Fruit fly (Drosophila melanogaster) whole organism, embryonic: ENCODE results near the gene CG9903.

Source experiments
- B-H1 ChIP-seq: fragments of 200-800 bp; sonication (Bioruptor generic); IDR thresholded peaks from 3 replicates; pipeline ENCODE4 v1.3.6; 2022; ENCODE audit warnings: missing biosample characterization, missing genetic modification characterization
- Bteb2 ChIP-seq: fragments of 200-800 bp; sonication (Bioruptor generic); optimal IDR thresholded peaks from 2 replicates; lab custom pipeline; 2016; ENCODE audit warnings: missing biosample characterization, missing genetic modification characterization
- CG10147 ChIP-seq: fragments of 200-800 bp; sonication (Bioruptor generic); optimal IDR thresholded peaks from 2 replicates; lab custom pipeline; 2019; ENCODE audit warnings: missing biosample characterization, mild to moderate bottlenecking, missing genetic modification characterization, moderate library complexity
- CG11085 ChIP-seq: fragments of 200-800 bp; sonication (Bioruptor generic); IDR thresholded peaks from 2 replicates; pipeline ENCODE4 v1.3.6; 2022; ENCODE audit warnings: missing biosample characterization, missing genetic modification characterization
- CG12744 ChIP-seq: fragments of 200-800 bp; sonication (Bioruptor generic); optimal IDR thresholded peaks from 2 replicates; lab custom pipeline; 2016; ENCODE audit warnings: missing biosample characterization, missing genetic modification characterization
- CG15269 ChIP-seq: fragments of 200-800 bp; sonication (Bioruptor generic); optimal IDR thresholded peaks from 2 replicates; lab custom pipeline; 2018; ENCODE audit warnings: missing biosample characterization, mild to moderate bottlenecking, missing genetic modification characterization, moderate library complexity
- CG15514 ChIP-seq: fragments of 200-800 bp; sonication (Bioruptor generic); optimal IDR thresholded peaks from 3 replicates; lab custom pipeline; 2017; ENCODE audit warnings: missing biosample characterization, missing genetic modification characterization, mild to moderate bottlenecking, moderate library complexity, missing genetic modification reagents
- CG16779 ChIP-seq: fragments of 200-800 bp; sonication (Bioruptor generic); IDR thresholded peaks from 2 replicates; pipeline ENCODE4 v1.3.6; 2022; ENCODE audit warnings: missing biosample characterization, missing genetic modification characterization
- CG17361 ChIP-seq: fragments of 200-800 bp; sonication (Bioruptor generic); IDR thresholded peaks from 3 replicates; pipeline ENCODE4 v1.3.6; 2022; ENCODE audit warnings: missing biosample characterization, missing genetic modification characterization
- CG18262 ChIP-seq: fragments of 200-800 bp; optimal IDR thresholded peaks from 3 replicates; lab custom pipeline; 2019; ENCODE audit warnings: missing biosample characterization, mild to moderate bottlenecking, missing genetic modification characterization, moderate library complexity
- CG18476 ChIP-seq: fragments of 200-800 bp; sonication (Bioruptor generic); optimal IDR thresholded peaks from 2 replicates; lab custom pipeline; 2016; ENCODE audit warnings: missing biosample characterization, mild to moderate bottlenecking, missing genetic modification characterization
- CG2116 ChIP-seq: fragments of 200-800 bp; sonication (Bioruptor generic); optimal IDR thresholded peaks from 3 replicates; lab custom pipeline; 2018; ENCODE audit warnings: missing biosample characterization, mild to moderate bottlenecking, missing genetic modification characterization
- CG31224 ChIP-seq: fragments of 200-800 bp; sonication (Bioruptor generic); IDR thresholded peaks from 2 replicates; pipeline ENCODE4 v1.3.6; 2022; ENCODE audit warnings: missing biosample characterization, missing genetic modification characterization
- CG34376 ChIP-seq: fragments of 200-800 bp; sonication (Bioruptor generic); optimal IDR thresholded peaks from 2 replicates; lab custom pipeline; 2018; ENCODE audit warnings: missing biosample characterization, mild to moderate bottlenecking, missing genetic modification characterization
- CG3847 ChIP-seq: fragments of 200-800 bp; sonication (Bioruptor generic); IDR thresholded peaks from 2 replicates; pipeline ENCODE4 v1.3.6; 2022; ENCODE audit warnings: missing biosample characterization, missing genetic modification characterization
- CG4854 ChIP-seq: fragments of 200-800 bp; sonication (Bioruptor generic); optimal IDR thresholded peaks from 2 replicates; lab custom pipeline; 2016; ENCODE audit warnings: missing biosample characterization, missing genetic modification characterization, inconsistent platforms
- CG8924 ChIP-seq: fragments of 200-800 bp; optimal IDR thresholded peaks from 3 replicates; lab custom pipeline; 2019; ENCODE audit warnings: missing biosample characterization, mild to moderate bottlenecking, missing genetic modification characterization, moderate library complexity
- CG9876 ChIP-seq: fragments of 200-800 bp; sonication (Bioruptor generic); optimal IDR thresholded peaks from 2 replicates; lab custom pipeline; 2016; ENCODE audit warnings: missing biosample characterization, missing genetic modification characterization
- CG9932 ChIP-seq: fragments of 200-800 bp; sonication (Bioruptor generic); IDR thresholded peaks from 2 replicates; pipeline ENCODE4 v1.3.6; 2022; ENCODE audit warnings: missing biosample characterization, missing genetic modification characterization
- CHES-1-like ChIP-seq: fragments of 200-800 bp; sonication (Bioruptor generic); optimal IDR thresholded peaks from 2 replicates; lab custom pipeline; 2016; ENCODE audit warnings: missing biosample characterization, missing genetic modification characterization
- CTCF ChIP-seq: fragments of 200-800 bp; sonication (Bioruptor generic); optimal IDR thresholded peaks from 2 replicates; lab custom pipeline; 2017; ENCODE audit warnings: missing biosample characterization, mild to moderate bottlenecking, missing genetic modification characterization, moderate library complexity
- CoRest ChIP-seq: fragments of 200-800 bp; sonication (Bioruptor generic); optimal IDR thresholded peaks from 3 replicates; lab custom pipeline; 2018; ENCODE audit warnings: missing biosample characterization, mild to moderate bottlenecking, missing genetic modification characterization, moderate library complexity
- CrebB ChIP-seq: fragments of 200-800 bp; sonication (Bioruptor generic); optimal IDR thresholded peaks from 3 replicates; lab custom pipeline; 2018; ENCODE audit warnings: missing biosample characterization, mild to moderate bottlenecking, missing genetic modification characterization
- Dbx ChIP-seq: fragments of 200-800 bp; sonication (Bioruptor generic); IDR thresholded peaks from 3 replicates; pipeline ENCODE4 v1.3.6; 2022; ENCODE audit warnings: missing biosample characterization, missing genetic modification characterization
- Dfd ChIP-seq, 2 experiments: fragments of >200 bp; optimal IDR thresholded peaks; 2 replicates each; lab custom pipeline; 2017; ENCODE audit warnings: missing biosample characterization in 2 of 2, missing genetic modification characterization in 2 of 2
- Doc2 ChIP-seq: fragments of 200-800 bp; sonication (Bioruptor generic); IDR thresholded peaks from 2 replicates; pipeline ENCODE4 v1.3.6; 2022; ENCODE audit warnings: missing biosample characterization, missing genetic modification characterization
- Doc3 ChIP-seq: fragments of 200-800 bp; sonication (Bioruptor generic); IDR thresholded peaks from 3 replicates; pipeline ENCODE4 v1.3.6; 2022; ENCODE audit warnings: missing biosample characterization, missing genetic modification characterization; ENCODE audit not compliant: partially characterized antibody
- E2f1 ChIP-seq: fragments of 200-800 bp; sonication (Bioruptor generic); IDR thresholded peaks from 2 replicates; pipeline ENCODE4 v1.3.6; 2022; ENCODE audit warnings: missing biosample characterization, missing genetic modification characterization
- Ets65A ChIP-seq: fragments of 200-800 bp; sonication (Bioruptor generic); peaks from one replicate; lab custom pipeline; 2016; ENCODE audit warnings: missing biosample characterization, missing genetic modification characterization
- Ets97D ChIP-seq: fragments of 200-800 bp; sonication (Bioruptor generic); optimal IDR thresholded peaks from 3 replicates; lab custom pipeline; 2016; ENCODE audit warnings: missing biosample characterization, missing genetic modification characterization
- Gsc ChIP-seq: fragments of 200-800 bp; sonication (Bioruptor generic); IDR thresholded peaks from 2 replicates; pipeline ENCODE4 v1.3.6; 2022; ENCODE audit warnings: missing biosample characterization, missing genetic modification characterization
- HLH3B ChIP-seq: fragments of 200-800 bp; sonication (Bioruptor generic); IDR thresholded peaks from 2 replicates; pipeline ENCODE4 v1.3.6; 2022; ENCODE audit warnings: missing biosample characterization, missing genetic modification characterization
- HmgD ChIP-seq: fragments of 200-800 bp; sonication (Bioruptor generic); optimal IDR thresholded peaks from 3 replicates; lab custom pipeline; 2016; ENCODE audit warnings: missing biosample characterization, missing genetic modification characterization
- Mrtf ChIP-seq: fragments of 200-800 bp; sonication (Bioruptor generic); IDR thresholded peaks from 3 replicates; pipeline ENCODE4 v1.3.6; 2022; ENCODE audit warnings: missing biosample characterization, missing genetic modification characterization
- Sry-β ChIP-seq: fragments of 200-800 bp; sonication (Bioruptor generic); optimal IDR thresholded peaks from 2 replicates; lab custom pipeline; 2018; ENCODE audit warnings: missing biosample characterization, mild to moderate bottlenecking, missing genetic modification characterization, moderate library complexity
- Tbp ChIP-seq: fragments of >200 bp; optimal IDR thresholded peaks from 2 replicates; lab custom pipeline; 2018; ENCODE audit warnings: missing biosample characterization, missing genetic modification characterization
- ato ChIP-seq: fragments of 200-800 bp; sonication (Bioruptor generic); IDR thresholded peaks from 2 replicates; pipeline ENCODE4 v1.3.6; 2022; ENCODE audit warnings: missing biosample characterization, missing genetic modification characterization; ENCODE audit not compliant: partially characterized antibody
- az2 ChIP-seq: fragments of 200-800 bp; sonication (Bioruptor generic); optimal IDR thresholded peaks from 3 replicates; lab custom pipeline; 2016; ENCODE audit warnings: missing biosample characterization, missing genetic modification characterization
- caup ChIP-seq: fragments of 200-800 bp; sonication (Bioruptor generic); optimal IDR thresholded peaks from 3 replicates; lab custom pipeline; 2017; ENCODE audit warnings: missing biosample characterization, mild to moderate bottlenecking, missing genetic modification characterization, moderate library complexity; ENCODE audit not compliant: severe bottlenecking
- hth ChIP-seq: fragments of >200 bp; optimal IDR thresholded peaks from 2 replicates; lab custom pipeline; 2017; ENCODE audit warnings: inconsistent platforms
- insv ChIP-seq, 2 experiments: fragments of 200-800 bp; sonication (Bioruptor generic); optimal IDR thresholded peaks; 3 replicates each; lab custom pipeline; 2016 to 2018; ENCODE audit warnings: missing biosample characterization in 2 of 2, missing genetic modification characterization in 2 of 2
- klu ChIP-seq: fragments of 200-800 bp; sonication (Bioruptor generic); IDR thresholded peaks from 2 replicates; pipeline ENCODE4 v1.3.6; 2022; ENCODE audit warnings: missing biosample characterization, missing genetic modification characterization
- lov ChIP-seq, 2 experiments: fragments of 200-800 bp in 1 of 2; fragments of >200 bp in 1 of 2; sonication (Bioruptor generic) in 1 of 2; IDR thresholded peaks in 1 of 2; optimal IDR thresholded peaks in 1 of 2; 2 replicates in 1 of 2; 3 replicates in 1 of 2; pipeline versions ENCODE4 v1.3.6 to Lab custom; 2017 to 2022; ENCODE audit warnings: missing biosample characterization in 1 of 2, missing genetic modification characterization in 1 of 2
- nerfin-1 ChIP-seq: fragments of 200-800 bp; sonication (Bioruptor generic); optimal IDR thresholded peaks from 3 replicates; lab custom pipeline; 2019; ENCODE audit warnings: missing biosample characterization, mild to moderate bottlenecking, missing genetic modification characterization, moderate library complexity
- oc ChIP-seq: fragments of 200-800 bp; sonication (Bioruptor generic); optimal IDR thresholded peaks from 2 replicates; lab custom pipeline; 2018; ENCODE audit warnings: missing biosample characterization, mild to moderate bottlenecking, missing genetic modification characterization, moderate library complexity
- rib ChIP-seq: fragments of 200-800 bp; sonication (Bioruptor generic); IDR thresholded peaks from 2 replicates; pipeline ENCODE4 v1.3.6; 2022; ENCODE audit warnings: missing biosample characterization, missing genetic modification characterization
- row ChIP-seq: fragments of 200-800 bp; sonication (Bioruptor generic); IDR thresholded peaks from 3 replicates; pipeline ENCODE4 v1.3.6; 2022; ENCODE audit warnings: missing biosample characterization, missing genetic modification characterization
- sd ChIP-seq: fragments of 200-800 bp; sonication (Bioruptor generic); optimal IDR thresholded peaks from 3 replicates; lab custom pipeline; 2018; ENCODE audit warnings: missing biosample characterization, mild to moderate bottlenecking, missing genetic modification characterization, moderate library complexity
- sna ChIP-seq: fragments of 200-800 bp; sonication (Bioruptor generic); IDR thresholded peaks from 2 replicates; pipeline ENCODE4 v1.3.6; 2022; ENCODE audit warnings: missing biosample characterization, missing genetic modification characterization; ENCODE audit not compliant: partially characterized antibody
- sug ChIP-seq: fragments of 200-800 bp; optimal IDR thresholded peaks from 2 replicates; lab custom pipeline; 2019; ENCODE audit warnings: missing biosample characterization, mild to moderate bottlenecking, missing genetic modification characterization, moderate library complexity
- vnd ChIP-seq: fragments of 200-800 bp; sonication (Bioruptor generic); IDR thresholded peaks from 3 replicates; pipeline ENCODE4 v1.3.6; 2022; ENCODE audit warnings: missing biosample characterization, missing genetic modification characterization; ENCODE audit not compliant: partially characterized antibody

CG9903 gene

DNA sequence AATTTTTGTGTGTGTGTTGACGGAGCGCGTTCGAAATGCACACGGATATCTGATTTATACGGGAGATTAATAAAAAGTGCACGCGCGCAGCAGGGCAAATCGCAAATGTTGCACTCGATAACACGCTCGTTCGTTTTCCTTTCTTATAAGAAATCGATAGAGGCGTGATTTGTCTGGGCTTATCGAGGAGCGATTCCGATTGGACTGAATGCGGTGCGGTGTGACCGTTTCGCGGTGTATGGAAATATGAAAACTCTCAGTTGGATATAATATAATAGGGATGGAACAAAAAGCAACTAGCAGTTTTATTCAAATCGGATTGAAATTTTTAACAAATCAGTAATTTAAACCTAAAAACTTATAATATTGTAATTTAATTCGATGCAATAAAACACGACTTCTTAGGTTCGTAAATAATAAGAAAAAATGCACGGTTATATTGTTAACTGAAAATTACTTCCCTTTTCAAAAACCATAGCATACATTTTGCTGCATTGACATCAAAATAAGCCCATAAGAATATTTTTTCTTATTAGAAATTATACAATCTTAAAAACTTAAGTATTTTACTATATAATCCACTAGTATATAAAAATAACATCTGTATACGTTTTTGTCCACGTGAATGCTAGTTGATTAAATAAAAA is 46.5 kb upstream of the CG9903 start, which contains the start of gene CanA-14F (continued):
- TF ChIP-seq B-H1 (GFP tag; lab: Robert Waterston, UW) (no peak), CG15269 (tag; lab: Kevin White, UChicago) (no peak), caup (no peak), sna (GFP tag; lab: Robert Waterston, UW) (peak; percentile 64), sug (tag; lab: Kevin White, UChicago) (no peak), Ets65A (peak; percentile 68), CG9932 (GFP tag; lab: Robert Waterston, UW) (peak; percentile 46; the same call in 1 of the 2 replicates), rib (GFP tag; lab: Robert Waterston, UW) (no peak), CG8924 (tag; lab: Kevin White, UChicago) (no peak), CG4854 (GFP tag; lab: Kevin White, UChicago) (no peak), insv (GFP tag; optimal IDR thresholded peaks at IDR 0.05; lab: Kevin White, UChicago) (peak; percentile 78 to 97), CrebB (tag; lab: Kevin White, UChicago) (no peak), E2f1 (GFP tag; lab: Robert Waterston, UW) (no peak), Sry-β (GFP tag; lab: Kevin White, UChicago) (no peak), CHES-1-like (GFP tag; lab: Kevin White, UChicago) (no peak), hth (lab: Kevin White, UChicago) (no peak), CG16779 (no peak), klu (GFP tag; lab: Robert Waterston, UW) (no peak), CG3847 (GFP tag; lab: Robert Waterston, UW) (no peak), CG18262 (peak; percentile 2), CG18476 (GFP tag; lab: Kevin White, UChicago) (no peak), Ets97D (peak; percentile 9), Doc3 (GFP tag; lab: Robert Waterston, UW) (0 out of 3 replicates have a peak, but pooled peaks have one; percentile 32), ato (GFP tag; lab: Robert Waterston, UW) (peak; percentile 64; the same call in 1 of the 2 replicates), CG34376 (no peak), Doc2 (GFP tag; lab: Robert Waterston, UW) (no peak), nerfin-1 (no peak), CG10147 (GFP tag; lab: Kevin White, UChicago) (no peak), Mrtf (GFP tag; lab: Robert Waterston, UW) (no peak), sd (tag; lab: Kevin White, UChicago) (no peak), CG9876 (GFP tag; lab: Kevin White, UChicago) (no peak), CG11085 (no peak), oc (tag; lab: Kevin White, UChicago) (no peak), CTCF (GFP tag; lab: Kevin White, UChicago) (peak; percentile 19), Bteb2 (GFP tag; lab: Kevin White, UChicago) (no peak), row (GFP tag; lab: Robert Waterston, UW) (peak; percentile 51; the same call in 2 of the 3 replicates), HLH3B (GFP tag; lab: Robert Waterston, UW) (no peak), CG31224 (GFP tag; lab: Robert Waterston, UW) (no peak), az2 (GFP tag; lab: Kevin White, UChicago) (peak; percentile 4), HmgD (no peak), Dfd (GFP tag; optimal IDR thresholded peaks at IDR 0.05; lab: Kevin White, UChicago) (no peak), CG15514 (peak; percentile 55), CoRest (tag; lab: Kevin White, UChicago) (peak; percentile 22), CG17361 (GFP tag; lab: Robert Waterston, UW) (0 out of 3 replicates have a peak, but pooled peaks have one; percentile 38), Dbx (GFP tag; lab: Robert Waterston, UW) (no peak), CG2116 (GFP tag; lab: Kevin White, UChicago) (peak; percentile 41), Gsc (GFP tag; lab: Robert Waterston, UW) (no peak), Tbp (GFP tag; lab: Kevin White, UChicago) (no peak), lov (optimal IDR thresholded peaks at IDR 0.05; lab: Kevin White, UChicago) (no peak), lov (GFP tag; IDR thresholded peaks at IDR 0.05; lab: Robert Waterston, UW) (0 out of 3 replicates have a peak, but pooled peaks have one; percentile 20), vnd (GFP tag; lab: Robert Waterston, UW) (peak; percentile 55; the same call in 2 of the 3 replicates), CG12744 (no peak)
